Fruit fly (Drosophila melanogaster) whole organism, prepupa: ENCODE data around the gene VhaM9.7-b.

ENCODE experiments used
- CG16779 ChIP-seq: fragments of 200-800 bp; sonication (Bioruptor generic); optimal IDR thresholded peaks from 3 replicates; lab custom pipeline; 2017; ENCODE audit warnings: missing biosample characterization, mild to moderate bottlenecking, missing genetic modification characterization
- CG6792 ChIP-seq: fragments of 200-800 bp; sonication (Bioruptor generic); optimal IDR thresholded peaks from 3 replicates; lab custom pipeline; 2016; ENCODE audit warnings: missing biosample characterization, missing genetic modification characterization
- CG8119 ChIP-seq: fragments of 200-800 bp; sonication (Bioruptor generic); IDR thresholded peaks from 3 replicates; pipeline ENCODE4 v1.3.6; 2022; ENCODE audit warnings: missing biosample characterization, missing genetic modification characterization
- CG8632 ChIP-seq: fragments of 200-800 bp; sonication (Bioruptor generic); optimal IDR thresholded peaks from 3 replicates; lab custom pipeline; 2016; ENCODE audit warnings: missing biosample characterization, missing genetic modification characterization
- Eip75B ChIP-seq: fragments of 200-800 bp; sonication (Bioruptor generic); optimal IDR thresholded peaks from 3 replicates; lab custom pipeline; 2016; ENCODE audit warnings: missing biosample characterization, missing genetic modification characterization
- Lpt ChIP-seq: fragments of 200-800 bp; sonication (Bioruptor generic); optimal IDR thresholded peaks from 3 replicates; lab custom pipeline; 2016; ENCODE audit warnings: missing biosample characterization, missing genetic modification characterization
- Sox15 ChIP-seq: fragments of 200-800 bp; sonication (Bioruptor generic); optimal IDR thresholded peaks from 3 replicates; lab custom pipeline; 2016; ENCODE audit warnings: missing biosample characterization, missing genetic modification characterization
- lz ChIP-seq: fragments of 200-800 bp; sonication (Bioruptor generic); optimal IDR thresholded peaks from 3 replicates; lab custom pipeline; 2016; ENCODE audit warnings: missing biosample characterization, missing genetic modification characterization
- pdm3 ChIP-seq: fragments of 200-800 bp; sonication (Bioruptor generic); optimal IDR thresholded peaks from 3 replicates; lab custom pipeline; 2016; ENCODE audit warnings: missing biosample characterization, missing genetic modification characterization

DNA sequence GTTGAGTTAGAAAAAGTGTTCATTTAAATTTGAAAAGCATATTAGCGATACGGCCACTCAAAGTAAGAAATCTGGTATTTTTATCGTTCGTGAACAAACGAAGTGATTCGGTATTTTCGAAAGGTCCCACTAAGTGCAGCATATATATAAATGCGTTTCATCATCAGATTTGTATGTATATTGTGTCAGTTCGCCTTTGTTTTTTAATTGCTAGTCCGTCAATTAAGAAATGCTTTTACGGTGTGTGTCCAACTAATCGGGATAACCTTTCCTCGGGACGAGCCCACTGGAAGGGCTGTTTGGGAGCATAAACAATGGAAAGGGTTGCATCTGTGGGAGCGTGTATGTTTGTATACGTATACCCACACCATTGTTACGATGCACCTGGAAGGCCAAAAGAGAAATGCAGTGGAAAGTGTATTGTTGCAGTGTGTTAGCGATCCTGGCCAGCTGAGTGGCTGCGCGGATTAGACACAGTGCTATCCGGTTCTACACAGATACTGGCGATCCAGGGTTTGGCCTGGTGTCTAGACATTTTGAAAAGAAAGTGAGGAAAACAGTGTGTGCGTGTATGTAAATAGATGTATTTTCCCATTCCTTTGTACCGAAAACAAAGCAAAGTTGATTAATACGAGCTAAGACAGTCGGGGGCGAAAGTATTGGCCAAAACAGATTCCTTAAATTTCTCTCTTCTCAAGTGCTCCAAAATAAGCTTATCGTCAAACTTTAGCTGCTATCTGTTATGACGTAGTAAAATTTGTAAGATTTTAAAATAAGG is 16.4 kb upstream of the VhaM9.7-b start, which contains the start of gene CG7611:
- TF ChIP-seq Sox15 (GFP tag; lab: Kevin White, UChicago) (no peak), lz (no peak), Lpt (GFP tag; lab: Kevin White, UChicago) (no peak), CG6792 (GFP tag; lab: Kevin White, UChicago) (no peak), CG16779 (tag; lab: Kevin White, UChicago) (no peak), Eip75B (GFP tag; lab: Kevin White, UChicago) (no peak), CG8119 (no peak), pdm3 (GFP tag; lab: Kevin White, UChicago) (no peak), CG8632 (GFP tag; lab: Kevin White, UChicago) (no peak)
